Worm (Caenorhabditis elegans) whole organism, L1 larva: ENCODE data around the gene fbxa-38.

Experiments
- Y116A8C.19 ChIP-seq: sonication (generic microtip); optimal IDR thresholded peaks from 2 replicates; lab custom pipeline; 2016; ENCODE audit warnings: missing compliant biosample characterization, missing genetic modification characterization, borderline replicate concordance
- aha-1 ChIP-seq: fragments of 150-350 bp; optimal IDR thresholded peaks from 2 replicates; lab custom pipeline; 2014; ENCODE audit warnings: missing biosample characterization, missing genetic modification characterization
- aly-2 ChIP-seq: fragments of 150-350 bp; optimal IDR thresholded peaks from 2 replicates; lab custom pipeline; 2014; ENCODE audit warnings: missing biosample characterization, missing genetic modification characterization
- blmp-1 ChIP-seq: fragments of 150-350 bp; optimal IDR thresholded peaks from 2 replicates; lab custom pipeline; 2014; ENCODE audit warnings: missing biosample characterization, missing genetic modification characterization
- ceh-82 ChIP-seq, 3 experiments: fragments of 150-350 bp in 1 of 3; sonication (generic microtip) in 2 of 3; optimal IDR thresholded peaks; 2 replicates each; lab custom pipeline; 2014 to 2017; ENCODE audit warnings: missing biosample characterization in 3 of 3, missing genetic modification characterization in 3 of 3
- ceh-88 ChIP-seq: fragments of 200-800 bp; sonication (Bioruptor generic); IDR thresholded peaks from 2 replicates; pipeline ENCODE4 v1.3.6; 2022; ENCODE audit warnings: missing genetic modification characterization, missing compliant biosample characterization
- ceh-90 ChIP-seq: sonication (generic microtip); optimal IDR thresholded peaks from 2 replicates; lab custom pipeline; 2016; ENCODE audit warnings: missing genetic modification characterization, missing compliant biosample characterization
- dpl-1 ChIP-seq, 3 experiments: fragments of 150-350 bp in 2 of 3; sonication (generic microtip) in 1 of 3; optimal IDR thresholded peaks; 2 replicates each; lab custom pipeline; 2014 to 2017; ENCODE audit warnings: missing biosample characterization in 3 of 3, missing genetic modification characterization in 3 of 3, missing genetic modification reagents in 3 of 3
- egl-27 ChIP-seq, 2 experiments: fragments of 150-350 bp in 1 of 2; sonication (generic microtip); optimal IDR thresholded peaks; 3 replicates each; lab custom pipeline; 2017 to 2018; ENCODE audit warnings: missing biosample characterization in 2 of 2, missing genetic modification characterization in 2 of 2, missing genetic modification reagents in 2 of 2
- elt-2 ChIP-seq: sonication (generic microtip); optimal IDR thresholded peaks from 2 replicates; lab custom pipeline; 2016; ENCODE audit warnings: missing genetic modification characterization, mild to moderate bottlenecking, inconsistent platforms, missing compliant biosample characterization, missing genetic modification reagents
- elt-3 ChIP-seq, 6 experiments: fragments of 150-350 bp in 1 of 6; sonication (generic microtip); optimal IDR thresholded peaks; 2 replicates each; lab custom pipeline; 2017 to 2018; ENCODE audit warnings: missing biosample characterization in 6 of 6, missing genetic modification characterization in 6 of 6, inconsistent platforms in 1 of 6
- fkh-8 ChIP-seq: sonication (generic microtip); optimal IDR thresholded peaks from 2 replicates; lab custom pipeline; 2016; ENCODE audit warnings: mild to moderate bottlenecking, missing genetic modification characterization, missing compliant biosample characterization
- grh-1 ChIP-seq: fragments of 200-800 bp; sonication (Bioruptor generic); IDR thresholded peaks from 2 replicates; pipeline ENCODE4 v1.3.6; 2022; ENCODE audit warnings: missing genetic modification reagents, missing genetic modification characterization, missing compliant biosample characterization
- hlh-17 ChIP-seq: fragments of 200-800 bp; sonication (Bioruptor generic); optimal IDR thresholded peaks from 2 replicates; lab custom pipeline; 2018; ENCODE audit warnings: missing genetic modification characterization, mild to moderate bottlenecking, missing compliant biosample characterization, moderate library complexity, borderline replicate concordance
- hpl-2 ChIP-seq: fragments of 150-350 bp; optimal IDR thresholded peaks from 2 replicates; lab custom pipeline; 2014; ENCODE audit warnings: missing biosample characterization, missing genetic modification reagents, missing genetic modification characterization
- jun-1 ChIP-seq: fragments of 150-350 bp; optimal IDR thresholded peaks from 2 replicates; lab custom pipeline; 2014; ENCODE audit warnings: missing biosample characterization, missing genetic modification reagents, missing genetic modification characterization
- lin-14 ChIP-seq: fragments of 200-800 bp; sonication (Bioruptor generic); optimal IDR thresholded peaks from 2 replicates; lab custom pipeline; 2018; ENCODE audit warnings: mild to moderate bottlenecking, missing genetic modification characterization, moderate library complexity, missing compliant biosample characterization
- lir-3 ChIP-seq: sonication (generic microtip); optimal IDR thresholded peaks from 2 replicates; lab custom pipeline; 2016; ENCODE audit warnings: mild to moderate bottlenecking, missing genetic modification characterization, moderate library complexity, missing compliant biosample characterization; ENCODE audit not compliant: poor library complexity
- mdl-1 ChIP-seq, 2 experiments: fragments of 150-350 bp; optimal IDR thresholded peaks; 2 replicates each; lab custom pipeline; 2014 to 2017; ENCODE audit warnings: missing biosample characterization in 2 of 2, missing genetic modification characterization in 2 of 2, inconsistent platforms in 1 of 2
- nhr-28 ChIP-seq: fragments of 150-350 bp; optimal IDR thresholded peaks from 2 replicates; lab custom pipeline; 2014; ENCODE audit warnings: missing biosample characterization, missing genetic modification characterization
- nhr-47 ChIP-seq: sonication (generic microtip); optimal IDR thresholded peaks from 2 replicates; lab custom pipeline; 2016; ENCODE audit warnings: mild to moderate bottlenecking, missing genetic modification characterization, moderate library complexity, missing compliant biosample characterization
- nhr-76 ChIP-seq: sonication (generic microtip); optimal IDR thresholded peaks from 2 replicates; lab custom pipeline; 2017; ENCODE audit warnings: missing biosample characterization, missing genetic modification characterization
- nhr-77 ChIP-seq: fragments of 150-350 bp; optimal IDR thresholded peaks from 2 replicates; lab custom pipeline; 2014; ENCODE audit warnings: missing biosample characterization, missing genetic modification characterization
- nhr-84 ChIP-seq: sonication (generic microtip); optimal IDR thresholded peaks from 2 replicates; lab custom pipeline; 2017; ENCODE audit warnings: missing biosample characterization, missing genetic modification characterization
- nhr-90 ChIP-seq: sonication (generic microtip); optimal IDR thresholded peaks from 2 replicates; lab custom pipeline; 2016; ENCODE audit warnings: mild to moderate bottlenecking, missing genetic modification characterization, missing compliant biosample characterization; ENCODE audit not compliant: poor library complexity
- pax-3 ChIP-seq: fragments of 200-800 bp; sonication (Bioruptor generic); optimal IDR thresholded peaks from 2 replicates; lab custom pipeline; 2018; ENCODE audit warnings: mild to moderate bottlenecking, missing genetic modification characterization, moderate library complexity, missing compliant biosample characterization
- pqm-1 ChIP-seq: sonication (generic microtip); optimal IDR thresholded peaks from 3 replicates; lab custom pipeline; 2017; ENCODE audit warnings: missing biosample characterization, missing genetic modification characterization
- snpc-4 ChIP-seq: fragments of 150-350 bp; optimal IDR thresholded peaks from 2 replicates; lab custom pipeline; 2014; ENCODE audit warnings: missing biosample characterization, missing genetic modification characterization
- sptf-1 ChIP-seq: fragments of 150-350 bp; optimal IDR thresholded peaks from 2 replicates; lab custom pipeline; 2014; ENCODE audit warnings: missing biosample characterization, missing genetic modification characterization
- sup-37 ChIP-seq: fragments of 200-800 bp; sonication (Bioruptor generic); optimal IDR thresholded peaks from 2 replicates; lab custom pipeline; 2018; ENCODE audit warnings: mild to moderate bottlenecking, missing genetic modification characterization, missing compliant biosample characterization
- swsn-7 ChIP-seq: sonication (generic microtip); optimal IDR thresholded peaks from 2 replicates; lab custom pipeline; 2016; ENCODE audit warnings: missing genetic modification characterization, missing compliant biosample characterization
- tlp-1 ChIP-seq: fragments of 150-350 bp; optimal IDR thresholded peaks from 2 replicates; lab custom pipeline; 2014; ENCODE audit warnings: missing biosample characterization, missing genetic modification characterization
- unc-130 ChIP-seq: fragments of 150-350 bp; optimal IDR thresholded peaks from 2 replicates; lab custom pipeline; 2017; ENCODE audit warnings: missing biosample characterization, missing genetic modification characterization, inconsistent platforms
- zag-1 ChIP-seq: fragments of 150-350 bp; optimal IDR thresholded peaks from 2 replicates; lab custom pipeline; 2014; ENCODE audit warnings: missing biosample characterization, missing genetic modification characterization
- zip-4 ChIP-seq: fragments of 200-800 bp; sonication (Bioruptor generic); optimal IDR thresholded peaks from 2 replicates; lab custom pipeline; 2018; ENCODE audit warnings: mild to moderate bottlenecking, missing genetic modification characterization, moderate library complexity, missing compliant biosample characterization
- ztf-4 ChIP-seq: fragments of 150-350 bp; optimal IDR thresholded peaks from 2 replicates; lab custom pipeline; 2014; ENCODE audit warnings: missing biosample characterization, missing genetic modification characterization

Gene fbxa-38

DNA sequence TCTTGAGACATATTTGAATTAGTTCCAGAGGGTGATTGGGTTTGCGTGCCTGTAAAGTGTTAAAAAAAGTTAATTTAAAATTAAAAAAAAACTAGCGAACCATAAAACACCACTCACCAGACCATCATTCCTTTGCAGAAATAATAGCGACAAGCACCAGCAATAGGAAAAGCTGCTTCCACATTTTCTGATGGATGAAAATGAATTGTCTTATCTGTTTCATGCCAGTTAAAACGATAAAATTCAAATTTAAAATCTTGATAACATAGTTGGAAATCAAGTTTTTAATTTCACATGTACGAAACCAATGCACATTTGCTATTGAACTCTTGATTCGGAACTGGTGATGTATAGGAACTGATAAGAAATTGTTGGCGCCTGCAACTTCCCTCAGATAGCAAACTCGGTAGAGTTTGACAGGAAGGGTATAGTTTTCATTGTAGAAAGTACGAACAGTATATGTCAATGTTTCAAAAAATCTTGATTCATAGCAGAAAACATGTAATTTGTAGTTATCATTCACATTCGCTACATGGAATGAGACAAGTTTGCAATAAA, 15.2 kb downstream of the fbxa-38 start, which contains the start of gene C39B5.10:
C39B5.10 (minus strand) TSS at position 51 of the 558 bp plus-strand sequence.
- TF ChIP-seq elt-3 (tag; optimal IDR thresholded peaks at IDR 0.05; lab: Kevin White, UChicago): no peak
- TF ChIP-seq nhr-47 (tag; lab: Kevin White, UChicago): no peak
- TF ChIP-seq swsn-7: no peak
- no peak for TF ChIP-seq hpl-2 (GFP tag; lab: Kevin White, UChicago)
- no peak for TF ChIP-seq nhr-76 (tag; lab: Kevin White, UChicago)
- TF ChIP-seq nhr-84: no peak
- TF ChIP-seq jun-1 (tag; lab: Kevin White, UChicago): peak; percentile 7
- TF ChIP-seq dpl-1 (GFP tag; optimal IDR thresholded peaks at IDR 0.05; lab: Kevin White, UChicago): no peak
- TF ChIP-seq pqm-1 (tag; lab: Kevin White, UChicago): peak; percentile 72
- peak; percentile 91 for TF ChIP-seq elt-2 (tag; lab: Kevin White, UChicago)
- TF ChIP-seq zag-1 (tag; lab: Kevin White, UChicago): no peak
- peak; percentile 12 for TF ChIP-seq tlp-1 (tag; lab: Kevin White, UChicago)
- TF ChIP-seq fkh-8 (tag; lab: Kevin White, UChicago): no peak
- TF ChIP-seq, all 84 proteins: peak for 4

DNA sequence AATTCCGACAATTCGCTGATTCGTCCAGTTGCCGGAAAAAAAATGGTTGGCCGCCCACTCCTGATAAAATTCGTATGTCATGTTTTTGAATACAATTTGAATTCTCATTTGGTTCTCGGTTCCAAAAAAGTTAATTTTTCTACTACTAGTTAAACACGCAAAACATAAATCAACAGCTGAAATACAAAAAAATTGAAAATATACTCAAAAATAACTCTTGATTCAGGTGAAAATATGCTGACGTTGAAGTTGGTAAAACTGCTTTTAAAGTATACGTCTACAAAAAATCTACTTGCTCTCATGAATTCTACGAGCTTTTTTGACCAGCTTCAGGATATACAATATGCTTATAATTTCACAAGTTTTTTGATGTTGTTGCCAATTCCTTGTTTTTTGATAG, 16.0 kb downstream of the fbxa-38 start, which contains the start of gene srz-56:
srz-56 (plus strand) TSS at position 301 of the 400 bp plus-strand sequence.
- TF ChIP-seq nhr-28: no peak
- TF ChIP-seq mdl-1 (tag; optimal IDR thresholded peaks at IDR 0.05; lab: Kevin White, UChicago): no peak

DNA sequence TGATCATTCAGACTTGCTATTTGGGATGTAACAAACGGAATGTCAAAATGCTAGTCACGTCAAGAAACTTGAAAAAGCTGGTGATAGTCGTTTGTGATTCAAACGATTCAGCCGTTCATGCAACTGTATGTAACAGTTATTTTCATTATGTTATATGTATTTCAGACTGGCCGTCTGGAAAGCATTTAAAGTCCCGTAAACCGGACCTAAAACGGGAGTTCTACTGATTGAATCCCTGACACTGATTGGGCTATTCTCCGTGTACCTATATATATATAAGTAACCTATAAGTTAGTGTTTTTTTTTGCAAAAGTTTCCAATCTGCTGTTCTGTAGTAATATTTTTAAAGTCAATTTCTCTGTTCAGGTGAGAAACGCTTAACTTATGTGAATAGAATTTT, 19.1 kb downstream of the fbxa-38 start:
- no peak for TF ChIP-seq snpc-4
- no peak for TF ChIP-seq sup-37 (GFP tag; lab: Kevin White, UChicago)
- TF ChIP-seq hlh-17 (GFP tag; lab: Kevin White, UChicago): no peak
- no peak for TF ChIP-seq elt-3 (tag; optimal IDR thresholded peaks at IDR 0.05; lab: Kevin White, UChicago)
- TF ChIP-seq ceh-90 (tag; lab: Kevin White, UChicago): no peak
- TF ChIP-seq nhr-47 (tag; lab: Kevin White, UChicago): no peak
- no peak for TF ChIP-seq swsn-7
- TF ChIP-seq dpl-1 (GFP tag; optimal IDR thresholded peaks at IDR 0.05; lab: Kevin White, UChicago): no peak
- no peak for TF ChIP-seq aha-1 (tag; lab: Kevin White, UChicago)
- no peak for TF ChIP-seq hpl-2 (GFP tag; lab: Kevin White, UChicago)
- TF ChIP-seq blmp-1 (tag; lab: Kevin White, UChicago): no peak
- no peak for TF ChIP-seq zip-4 (GFP tag; lab: Kevin White, UChicago)
- TF ChIP-seq, all 84 proteins: peak for 0

DNA sequence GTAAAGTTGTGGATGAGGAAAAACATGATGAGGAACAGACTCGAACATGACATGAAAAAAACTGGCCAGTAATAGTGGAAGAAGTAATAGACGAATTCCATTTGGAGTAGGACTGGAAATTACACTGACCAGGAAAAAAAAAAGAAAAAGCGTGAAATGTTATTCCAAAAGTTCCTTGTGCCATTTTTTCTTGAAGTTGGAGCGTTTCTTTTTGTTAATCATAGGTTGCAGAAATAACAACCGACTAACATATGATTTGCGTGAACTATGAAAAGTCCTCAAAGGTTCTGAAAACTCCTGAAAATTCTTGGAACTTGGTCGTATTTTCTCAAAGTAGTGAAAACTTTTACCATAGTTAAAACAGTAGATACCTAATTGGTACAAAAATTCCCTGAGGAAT, 21.3 kb downstream of the fbxa-38 start, which contains the start of gene srd-67:
srd-67 (minus strand) TSS at position 101 of the 400 bp plus-strand sequence.
- TF ChIP-seq pax-3 (tag; lab: Kevin White, UChicago) (no peak), nhr-77 (no peak), grh-1 (GFP tag; lab: Robert Waterston, UW) (no peak), aly-2 (no peak), swsn-7 (no peak), lir-3 (tag; lab: Kevin White, UChicago) (no peak), ceh-82 (tag; optimal IDR thresholded peaks at IDR 0.05; lab: Kevin White, UChicago) (no peak), hpl-2 (GFP tag; lab: Kevin White, UChicago) (no peak), egl-27 (tag; optimal IDR thresholded peaks at IDR 0.05; lab: Kevin White, UChicago) (no peak), nhr-90 (tag; lab: Kevin White, UChicago) (no peak), lin-14 (GFP tag; lab: Kevin White, UChicago) (no peak), ztf-4 (tag; lab: Kevin White, UChicago) (no peak)

DNA sequence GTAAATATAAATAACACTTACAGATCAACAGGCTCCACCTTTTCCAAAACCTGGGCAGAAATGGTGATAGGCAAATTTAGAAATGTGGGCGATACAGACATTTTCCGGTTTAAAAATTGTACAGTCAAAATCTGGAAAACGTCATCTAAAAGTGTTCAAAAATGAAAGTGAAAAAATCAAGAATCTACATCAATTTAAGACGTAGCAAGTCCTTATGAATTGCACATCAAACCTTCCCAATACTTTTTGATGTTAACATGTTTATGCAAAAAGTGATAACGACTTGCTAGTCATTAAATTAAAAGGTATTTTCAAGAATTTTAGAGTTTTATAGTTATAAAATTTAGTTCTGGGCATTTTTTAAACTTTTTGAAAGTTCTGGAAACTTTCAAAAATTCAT, 26.9 kb downstream of the fbxa-38 start, which contains the start of gene fbxa-7:
fbxa-7 (minus strand) TSS at position 101 of the 400 bp plus-strand sequence.
- no peak for TF ChIP-seq nhr-76 (tag; lab: Kevin White, UChicago)
- no peak for TF ChIP-seq ceh-88 (GFP tag; lab: Robert Waterston, UW)
- no peak for TF ChIP-seq jun-1 (tag; lab: Kevin White, UChicago)
- TF ChIP-seq blmp-1 (tag; lab: Kevin White, UChicago): no peak
- no peak for TF ChIP-seq fkh-8 (tag; lab: Kevin White, UChicago)
- TF ChIP-seq Y116A8C.19 (tag; lab: Kevin White, UChicago): no peak
- no peak for TF ChIP-seq sptf-1 (tag; lab: Kevin White, UChicago)
- no peak for TF ChIP-seq unc-130 (tag; lab: Kevin White, UChicago)
